Fruit fly (Drosophila melanogaster) whole organism, embryonic: ENCODE results near the gene Eno.
A peak's percentile ranks its signal among the peaks of the same experiment; 100 is the strongest.

ENCODE experiments used
- Aef1 ChIP-seq: fragments of 200-800 bp; sonication (Bioruptor generic); IDR thresholded peaks from 3 replicates; pipeline ENCODE4 v1.3.6; 2022; ENCODE audit warnings: missing biosample characterization, missing genetic modification characterization
- B-H1 ChIP-seq: fragments of 200-800 bp; sonication (Bioruptor generic); IDR thresholded peaks from 3 replicates; pipeline ENCODE4 v1.3.6; 2022; ENCODE audit warnings: missing biosample characterization, missing genetic modification characterization
- Bteb2 ChIP-seq: fragments of 200-800 bp; sonication (Bioruptor generic); optimal IDR thresholded peaks from 2 replicates; lab custom pipeline; 2016; ENCODE audit warnings: missing biosample characterization, missing genetic modification characterization
- CG11247 ChIP-seq: fragments of 200-800 bp; sonication (Bioruptor generic); IDR thresholded peaks from 2 replicates; pipeline ENCODE4 v1.3.6; 2022; ENCODE audit warnings: missing biosample characterization, missing genetic modification characterization
- CG13775 ChIP-seq: fragments of 200-800 bp; sonication (Bioruptor generic); optimal IDR thresholded peaks from 3 replicates; lab custom pipeline; 2017; ENCODE audit warnings: missing biosample characterization, mild to moderate bottlenecking, missing genetic modification characterization
- CG1602 ChIP-seq: fragments of 200-800 bp; sonication (Bioruptor generic); optimal IDR thresholded peaks from 3 replicates; lab custom pipeline; 2016; ENCODE audit warnings: missing biosample characterization, missing genetic modification characterization
- CG17829 ChIP-seq: fragments of 200-800 bp; optimal IDR thresholded peaks from 2 replicates; lab custom pipeline; 2019; ENCODE audit warnings: missing biosample characterization, mild to moderate bottlenecking, missing genetic modification characterization, moderate library complexity
- CG18262 ChIP-seq: fragments of 200-800 bp; optimal IDR thresholded peaks from 3 replicates; lab custom pipeline; 2019; ENCODE audit warnings: missing biosample characterization, mild to moderate bottlenecking, missing genetic modification characterization, moderate library complexity
- CG18476 ChIP-seq: fragments of 200-800 bp; sonication (Bioruptor generic); optimal IDR thresholded peaks from 2 replicates; lab custom pipeline; 2016; ENCODE audit warnings: missing biosample characterization, mild to moderate bottlenecking, missing genetic modification characterization
- CG18764 ChIP-seq: fragments of 200-800 bp; sonication (Bioruptor generic); optimal IDR thresholded peaks from 3 replicates; lab custom pipeline; 2016; ENCODE audit warnings: missing biosample characterization, missing genetic modification characterization
- CG32532 ChIP-seq: fragments of 200-800 bp; sonication (Bioruptor generic); IDR thresholded peaks from 2 replicates; pipeline ENCODE4 v1.3.6; 2022; ENCODE audit warnings: missing biosample characterization, missing genetic modification characterization
- CG34376 ChIP-seq: fragments of 200-800 bp; sonication (Bioruptor generic); optimal IDR thresholded peaks from 2 replicates; lab custom pipeline; 2018; ENCODE audit warnings: missing biosample characterization, mild to moderate bottlenecking, missing genetic modification characterization
- CG3995 ChIP-seq: fragments of 200-800 bp; sonication (Bioruptor generic); optimal IDR thresholded peaks from 3 replicates; lab custom pipeline; 2016; ENCODE audit warnings: missing biosample characterization, missing genetic modification characterization
- CG6254 ChIP-seq: fragments of 200-800 bp; sonication (Bioruptor generic); optimal IDR thresholded peaks from 3 replicates; lab custom pipeline; 2017; ENCODE audit warnings: mild to moderate bottlenecking, missing biosample characterization, missing genetic modification reagents, missing genetic modification characterization
- CG7271 ChIP-seq: fragments of 200-800 bp; sonication (Bioruptor generic); optimal IDR thresholded peaks from 2 replicates; lab custom pipeline; 2018; ENCODE audit warnings: missing biosample characterization, mild to moderate bottlenecking, missing genetic modification characterization, moderate library complexity
- CG7987 ChIP-seq: fragments of 200-800 bp; sonication (Bioruptor generic); optimal IDR thresholded peaks from 2 replicates; lab custom pipeline; 2018; ENCODE audit warnings: missing biosample characterization, mild to moderate bottlenecking, missing genetic modification characterization, moderate library complexity
- CG8924 ChIP-seq: fragments of 200-800 bp; optimal IDR thresholded peaks from 3 replicates; lab custom pipeline; 2019; ENCODE audit warnings: missing biosample characterization, mild to moderate bottlenecking, missing genetic modification characterization, moderate library complexity
- CG8944 ChIP-seq: fragments of 200-800 bp; sonication (Bioruptor generic); optimal IDR thresholded peaks from 3 replicates; lab custom pipeline; 2016; ENCODE audit warnings: missing biosample characterization, missing genetic modification characterization
- CG9437 ChIP-seq: fragments of 200-800 bp; sonication (Bioruptor generic); optimal IDR thresholded peaks from 2 replicates; lab custom pipeline; 2018; ENCODE audit warnings: missing biosample characterization, mild to moderate bottlenecking, missing genetic modification characterization
- D ChIP-seq, 2 experiments: fragments of 200-800 bp in 1 of 2; fragments of >200 bp in 1 of 2; sonication (Bioruptor generic) in 1 of 2; optimal IDR thresholded peaks; 2 replicates in 1 of 2; 3 replicates in 1 of 2; lab custom pipeline; 2017; ENCODE audit warnings: mild to moderate bottlenecking in 1 of 2, missing biosample characterization in 1 of 2, missing genetic modification characterization in 1 of 2, missing genetic modification reagents in 1 of 2
- Dll ChIP-seq: fragments of 200-800 bp; sonication (Bioruptor generic); IDR thresholded peaks from 4 replicates; pipeline ENCODE4 v1.3.6; 2022; ENCODE audit warnings: missing biosample characterization, missing genetic modification characterization; ENCODE audit not compliant: partially characterized antibody
- E2f1 ChIP-seq: fragments of 200-800 bp; sonication (Bioruptor generic); IDR thresholded peaks from 2 replicates; pipeline ENCODE4 v1.3.6; 2022; ENCODE audit warnings: missing biosample characterization, missing genetic modification characterization
- ERR ChIP-seq: fragments of 200-800 bp; sonication (Bioruptor generic); optimal IDR thresholded peaks from 2 replicates; lab custom pipeline; 2016; ENCODE audit warnings: missing biosample characterization, missing genetic modification characterization
- HHEX ChIP-seq: fragments of 200-800 bp; sonication (Bioruptor generic); optimal IDR thresholded peaks from 3 replicates; lab custom pipeline; 2017; ENCODE audit warnings: missing biosample characterization, mild to moderate bottlenecking, missing genetic modification characterization, missing genetic modification reagents
- Hmr ChIP-seq: fragments of 200-800 bp; sonication (Bioruptor generic); optimal IDR thresholded peaks from 3 replicates; lab custom pipeline; 2017; ENCODE audit warnings: mild to moderate bottlenecking, missing biosample characterization, missing genetic modification reagents, missing genetic modification characterization
- Hsf ChIP-seq: fragments of 200-800 bp; sonication (Bioruptor generic); optimal IDR thresholded peaks from 3 replicates; lab custom pipeline; 2016; ENCODE audit warnings: missing biosample characterization, missing genetic modification characterization
- MBD-R2 ChIP-seq: fragments of 200-800 bp; sonication (Bioruptor generic); IDR thresholded peaks from 2 replicates; pipeline ENCODE4 v1.3.6; 2022; ENCODE audit warnings: missing biosample characterization, missing genetic modification characterization
- Mad ChIP-seq: fragments of 200-800 bp; sonication (Bioruptor generic); optimal IDR thresholded peaks from 2 replicates; lab custom pipeline; 2016; ENCODE audit warnings: missing biosample characterization, missing genetic modification characterization
- Med ChIP-seq: fragments of 200-800 bp; sonication (Bioruptor generic); peaks from one replicate; lab custom pipeline; 2016; ENCODE audit warnings: missing biosample characterization, missing genetic modification characterization, mild to moderate bottlenecking, inconsistent platforms, moderate library complexity
- Myb ChIP-seq: fragments of 200-800 bp; sonication (Bioruptor generic); optimal IDR thresholded peaks from 2 replicates; lab custom pipeline; 2016; ENCODE audit warnings: missing biosample characterization, missing genetic modification characterization
- bigmax ChIP-seq: fragments of 200-800 bp; sonication (Bioruptor generic); optimal IDR thresholded peaks from 2 replicates; lab custom pipeline; 2018; ENCODE audit warnings: missing biosample characterization, mild to moderate bottlenecking, missing genetic modification characterization
- ci ChIP-seq: fragments of 200-800 bp; sonication (Bioruptor generic); IDR thresholded peaks from 3 replicates; pipeline ENCODE4 v1.3.6; 2022; ENCODE audit warnings: missing biosample characterization, missing genetic modification characterization
- corto ChIP-seq: fragments of 200-800 bp; sonication (Bioruptor generic); optimal IDR thresholded peaks from 2 replicates; lab custom pipeline; 2016; ENCODE audit warnings: missing biosample characterization, mild to moderate bottlenecking, missing genetic modification characterization, moderate library complexity
- esg ChIP-seq: fragments of 200-800 bp; sonication (Bioruptor generic); conservative IDR thresholded peaks from 2 replicates; pipeline ENCODE4 v1.3.6; 2022; ENCODE audit warnings: missing biosample characterization, missing genetic modification characterization
- fd102C ChIP-seq: fragments of 200-800 bp; sonication (Bioruptor generic); optimal IDR thresholded peaks from 2 replicates; lab custom pipeline; 2018; ENCODE audit warnings: missing biosample characterization, mild to moderate bottlenecking, missing genetic modification characterization, moderate library complexity
- fru ChIP-seq: fragments of >200 bp; optimal IDR thresholded peaks from 2 replicates; lab custom pipeline; 2017
- ind ChIP-seq: fragments of 200-800 bp; sonication (Bioruptor generic); optimal IDR thresholded peaks from 3 replicates; lab custom pipeline; 2016; ENCODE audit warnings: missing biosample characterization, missing genetic modification characterization
- lbe ChIP-seq: fragments of 200-800 bp; sonication (Bioruptor generic); optimal IDR thresholded peaks from 2 replicates; lab custom pipeline; 2016; ENCODE audit warnings: missing biosample characterization, mild to moderate bottlenecking, missing genetic modification characterization
- lola ChIP-seq, 3 experiments: fragments of >200 bp in 2 of 3; fragments of 200-800 bp in 1 of 3; sonication (Bioruptor generic) in 1 of 3; optimal IDR thresholded peaks; 2 replicates each; lab custom pipeline; 2017 to 2019; ENCODE audit warnings: missing biosample characterization in 3 of 3, missing genetic modification characterization in 3 of 3, mild to moderate bottlenecking in 1 of 3, moderate library complexity in 1 of 3
- nau ChIP-seq: fragments of 200-800 bp; sonication (Bioruptor generic); optimal IDR thresholded peaks from 3 replicates; lab custom pipeline; 2017; ENCODE audit warnings: missing biosample characterization, mild to moderate bottlenecking, missing genetic modification characterization, missing genetic modification reagents
- nom ChIP-seq: fragments of 200-800 bp; sonication (Bioruptor generic); optimal IDR thresholded peaks from 2 replicates; lab custom pipeline; 2017; ENCODE audit warnings: missing biosample characterization, missing genetic modification characterization, mild to moderate bottlenecking, moderate library complexity, missing genetic modification reagents
- oc ChIP-seq: fragments of 200-800 bp; sonication (Bioruptor generic); optimal IDR thresholded peaks from 2 replicates; lab custom pipeline; 2018; ENCODE audit warnings: missing biosample characterization, mild to moderate bottlenecking, missing genetic modification characterization, moderate library complexity
- onecut ChIP-seq: fragments of 200-800 bp; sonication (Bioruptor generic); IDR thresholded peaks from 2 replicates; pipeline ENCODE4 v1.3.6; 2022; ENCODE audit warnings: missing biosample characterization, missing genetic modification characterization
- psq ChIP-seq: fragments of 200-800 bp; sonication (Bioruptor generic); optimal IDR thresholded peaks from 2 replicates; lab custom pipeline; 2017; ENCODE audit warnings: missing biosample characterization, missing genetic modification characterization
- salm ChIP-seq: fragments of 200-800 bp; sonication (Bioruptor generic); optimal IDR thresholded peaks from 2 replicates; lab custom pipeline; 2018; ENCODE audit warnings: missing biosample characterization, mild to moderate bottlenecking, missing genetic modification characterization
- schlank ChIP-seq: fragments of 200-800 bp; sonication (Bioruptor generic); optimal IDR thresholded peaks from 2 replicates; lab custom pipeline; 2018; ENCODE audit warnings: missing biosample characterization, mild to moderate bottlenecking, missing genetic modification characterization
- stc ChIP-seq: fragments of 200-800 bp; sonication (Bioruptor generic); IDR thresholded peaks from 2 replicates; pipeline ENCODE4 v1.3.6; 2022; ENCODE audit warnings: missing biosample characterization, missing genetic modification characterization
- sug ChIP-seq: fragments of 200-800 bp; optimal IDR thresholded peaks from 2 replicates; lab custom pipeline; 2019; ENCODE audit warnings: missing biosample characterization, mild to moderate bottlenecking, missing genetic modification characterization, moderate library complexity
- tin ChIP-seq: fragments of 200-800 bp; sonication (Bioruptor generic); optimal IDR thresholded peaks from 3 replicates; lab custom pipeline; 2016; ENCODE audit warnings: missing biosample characterization, missing genetic modification characterization
- zf30C ChIP-seq: fragments of 200-800 bp; sonication (Bioruptor generic); optimal IDR thresholded peaks from 3 replicates; lab custom pipeline; 2018; ENCODE audit warnings: missing biosample characterization, mild to moderate bottlenecking, missing genetic modification characterization

Eno gene

DNA sequence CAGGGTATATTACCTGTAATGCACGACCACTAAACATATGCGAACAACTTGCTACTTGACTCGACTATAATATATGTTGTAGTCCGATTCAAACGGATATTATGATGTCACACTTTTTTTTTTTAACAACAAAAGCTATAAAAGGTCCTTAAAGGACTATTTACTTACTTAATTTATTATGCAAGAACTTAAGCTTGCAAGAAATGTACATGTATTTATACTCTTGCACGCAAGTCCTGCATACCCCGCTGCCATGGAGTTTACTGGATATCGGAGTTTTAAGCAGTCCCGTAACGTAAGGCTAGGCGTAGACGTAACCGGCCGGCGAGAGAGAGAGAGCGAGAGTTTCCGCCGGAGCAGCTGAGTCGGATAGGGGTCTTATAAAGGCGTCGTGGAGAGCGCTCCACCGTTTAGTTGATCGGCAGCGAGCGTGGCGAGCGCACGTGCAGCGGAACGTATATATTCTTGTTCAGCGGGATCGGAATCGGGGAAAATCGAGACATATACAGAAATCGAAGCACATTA is 7.7 kb upstream of the Eno start (continued):
- peak; percentile 48 for TF ChIP-seq CG3995
- TF ChIP-seq corto (GFP tag; lab: Kevin White, UChicago), result no peak
- TF ChIP-seq nau (GFP tag; lab: Kevin White, UChicago), result peak; percentile 86
- TF ChIP-seq Med (GFP tag; lab: Kevin White, UChicago), result peak; percentile 98
- peak; percentile 87 for TF ChIP-seq Bteb2 (GFP tag; lab: Kevin White, UChicago)
- no peak for TF ChIP-seq sug (tag; lab: Kevin White, UChicago)
- TF ChIP-seq CG8944 (GFP tag; lab: Kevin White, UChicago), result peak; percentile 90
- peak; percentile 83 for TF ChIP-seq E2f1 (GFP tag; lab: Robert Waterston, UW)
- peak; percentile 88 for TF ChIP-seq tin
- peak; percentile 84 for TF ChIP-seq CG13775 (GFP tag; lab: Kevin White, UChicago)
- TF ChIP-seq HHEX (GFP tag; lab: Kevin White, UChicago), result peak; percentile 78
- peak; percentile 93 for TF ChIP-seq Hsf (GFP tag; lab: Kevin White, UChicago)
- peak; percentile 99 for TF ChIP-seq CG9437 (GFP tag; lab: Kevin White, UChicago)
- no peak for TF ChIP-seq zf30C (GFP tag; lab: Kevin White, UChicago)
- TF ChIP-seq psq (GFP tag; lab: Kevin White, UChicago), result peak; percentile 73
- TF ChIP-seq CG7987 (GFP tag; lab: Kevin White, UChicago), result peak; percentile 39
- TF ChIP-seq fru (lab: Kevin White, UChicago), result no peak
- TF ChIP-seq oc (tag; lab: Kevin White, UChicago), result peak; percentile 90
- TF ChIP-seq Myb (GFP tag; lab: Kevin White, UChicago), result peak; percentile 75
- TF ChIP-seq onecut (GFP tag; lab: Robert Waterston, UW), result peak; percentile 35; the same call in 1 of the 2 replicates
- no peak for TF ChIP-seq Dll (GFP tag; lab: Robert Waterston, UW)
- TF ChIP-seq CG18476 (GFP tag; lab: Kevin White, UChicago), result peak; percentile 79
- TF ChIP-seq ind, result peak; percentile 90
- TF ChIP-seq Hmr (GFP tag; lab: Kevin White, UChicago), result peak; percentile 84
- TF ChIP-seq CG8924 (tag; lab: Kevin White, UChicago), result peak; percentile 87
- peak; percentile 86 for TF ChIP-seq esg
- TF ChIP-seq B-H1 (GFP tag; lab: Robert Waterston, UW), result peak; percentile 66
- peak; percentile 86 for TF ChIP-seq Mad (GFP tag; lab: Kevin White, UChicago)
- TF ChIP-seq D (optimal IDR thresholded peaks at IDR 0.05; lab: Kevin White, UChicago), result no peak
- TF ChIP-seq D (GFP tag; optimal IDR thresholded peaks at IDR 0.05; lab: Kevin White, UChicago), result peak; percentile 88
- TF ChIP-seq CG7271 (tag; lab: Kevin White, UChicago), result peak; percentile 40
- peak; percentile 80 for TF ChIP-seq stc
- TF ChIP-seq CG17829 (tag; lab: Kevin White, UChicago), result peak; percentile 76
- peak; percentile 80 for TF ChIP-seq CG11247
- TF ChIP-seq CG6254, result peak; percentile 77
- TF ChIP-seq ERR, result peak; percentile 63
- TF ChIP-seq nom, result peak; percentile 12
- no peak for TF ChIP-seq lbe (GFP tag; lab: Kevin White, UChicago)
- peak; percentile 21 for TF ChIP-seq bigmax (GFP tag; lab: Kevin White, UChicago)
- TF ChIP-seq CG18764 (GFP tag; lab: Kevin White, UChicago), result peak; percentile 86
- TF ChIP-seq CG34376, result peak; percentile 19
- TF ChIP-seq Aef1 (GFP tag; lab: Robert Waterston, UW), result peak; percentile 84
- peak; percentile 85 for TF ChIP-seq CG32532 (GFP tag; lab: Robert Waterston, UW)
- TF ChIP-seq lola (GFP tag; optimal IDR thresholded peaks at IDR 0.05; lab: Kevin White, UChicago), result peak in 1 of 3 experiments; percentile 80
- TF ChIP-seq ci (GFP tag; lab: Robert Waterston, UW), result peak; percentile 90
- peak; percentile 54 for TF ChIP-seq schlank (tag; lab: Kevin White, UChicago)
- TF ChIP-seq CG18262 (tag; lab: Kevin White, UChicago), result peak; percentile 90
- TF ChIP-seq salm (tag; lab: Kevin White, UChicago), result peak; percentile 64
- peak; percentile 43; the same call in 1 of the 2 replicates for TF ChIP-seq MBD-R2
- no peak for TF ChIP-seq fd102C (GFP tag; lab: Kevin White, UChicago)
- TF ChIP-seq CG1602 (GFP tag; lab: Kevin White, UChicago), result peak; percentile 91
